Fruit fly (Drosophila melanogaster) whole organism, prepupa: ENCODE results near the gene acj6.

Source experiments
- Blimp-1 ChIP-seq: fragments of 200-800 bp; sonication (Bioruptor generic); optimal IDR thresholded peaks from 3 replicates; lab custom pipeline; 2017; ENCODE audit warnings: missing biosample characterization, missing genetic modification characterization, mild to moderate bottlenecking, moderate library complexity, missing genetic modification reagents
- CG10631 ChIP-seq: fragments of 200-800 bp; sonication (Bioruptor generic); optimal IDR thresholded peaks from 2 replicates; lab custom pipeline; 2016; ENCODE audit warnings: missing biosample characterization, missing genetic modification characterization
- CG10669 ChIP-seq: fragments of 200-800 bp; sonication (Bioruptor generic); optimal IDR thresholded peaks from 3 replicates; lab custom pipeline; 2018; ENCODE audit warnings: missing biosample characterization, mild to moderate bottlenecking, missing genetic modification characterization, moderate library complexity
- CG11294 ChIP-seq: fragments of 200-800 bp; sonication (Bioruptor generic); IDR thresholded peaks from 2 replicates; pipeline ENCODE4 v1.3.6; 2022; ENCODE audit warnings: missing biosample characterization, missing genetic modification characterization
- CG11762 ChIP-seq: fragments of 200-800 bp; sonication (Bioruptor generic); optimal IDR thresholded peaks from 3 replicates; lab custom pipeline; 2016; ENCODE audit warnings: missing biosample characterization, missing genetic modification characterization; ENCODE audit not compliant: insufficient read depth
- CG1621 ChIP-seq: fragments of 200-800 bp; sonication (Bioruptor generic); optimal IDR thresholded peaks from 3 replicates; lab custom pipeline; 2018; ENCODE audit warnings: missing biosample characterization, mild to moderate bottlenecking, missing genetic modification characterization
- CG16779 ChIP-seq: fragments of 200-800 bp; sonication (Bioruptor generic); optimal IDR thresholded peaks from 3 replicates; lab custom pipeline; 2017; ENCODE audit warnings: missing biosample characterization, mild to moderate bottlenecking, missing genetic modification characterization
- CG32006 ChIP-seq: fragments of 200-800 bp; sonication (Bioruptor generic); optimal IDR thresholded peaks from 3 replicates; lab custom pipeline; 2017; ENCODE audit warnings: missing biosample characterization, mild to moderate bottlenecking, missing genetic modification characterization
- CG34406 ChIP-seq: fragments of 200-800 bp; sonication (Bioruptor generic); optimal IDR thresholded peaks from 3 replicates; lab custom pipeline; 2016; ENCODE audit warnings: missing biosample characterization, missing genetic modification characterization
- CG3919 ChIP-seq: fragments of 200-800 bp; sonication (Bioruptor generic); optimal IDR thresholded peaks from 3 replicates; lab custom pipeline; 2016; ENCODE audit warnings: missing biosample characterization, missing genetic modification characterization
- CG4318 ChIP-seq: fragments of 200-800 bp; sonication (Bioruptor generic); optimal IDR thresholded peaks from 3 replicates; lab custom pipeline; 2017; ENCODE audit warnings: missing biosample characterization, mild to moderate bottlenecking, missing genetic modification characterization
- CG6276 ChIP-seq: fragments of 200-800 bp; sonication (Bioruptor generic); optimal IDR thresholded peaks from 2 replicates; lab custom pipeline; 2017; ENCODE audit warnings: missing biosample characterization, mild to moderate bottlenecking, missing genetic modification characterization
- CG6792 ChIP-seq: fragments of 200-800 bp; sonication (Bioruptor generic); optimal IDR thresholded peaks from 3 replicates; lab custom pipeline; 2016; ENCODE audit warnings: missing biosample characterization, missing genetic modification characterization
- CG7368 ChIP-seq: fragments of 200-800 bp; sonication (Bioruptor generic); optimal IDR thresholded peaks from 3 replicates; lab custom pipeline; 2016; ENCODE audit warnings: missing biosample characterization, missing genetic modification characterization
- CG8119 ChIP-seq: fragments of 200-800 bp; sonication (Bioruptor generic); IDR thresholded peaks from 3 replicates; pipeline ENCODE4 v1.3.6; 2022; ENCODE audit warnings: missing biosample characterization, missing genetic modification characterization
- CG8319 ChIP-seq: fragments of 200-800 bp; sonication (Bioruptor generic); optimal IDR thresholded peaks from 3 replicates; lab custom pipeline; 2016; ENCODE audit warnings: missing biosample characterization, missing genetic modification characterization
- Eip75B ChIP-seq: fragments of 200-800 bp; sonication (Bioruptor generic); optimal IDR thresholded peaks from 3 replicates; lab custom pipeline; 2016; ENCODE audit warnings: missing biosample characterization, missing genetic modification characterization
- Eip93F ChIP-seq: fragments of 200-800 bp; sonication (Bioruptor generic); optimal IDR thresholded peaks from 2 replicates; lab custom pipeline; 2016; ENCODE audit warnings: missing biosample characterization, mild to moderate bottlenecking, missing genetic modification characterization
- Ets21C ChIP-seq: fragments of 200-800 bp; sonication (Bioruptor generic); optimal IDR thresholded peaks from 3 replicates; lab custom pipeline; 2016; ENCODE audit warnings: missing biosample characterization, missing genetic modification characterization
- Ets96B ChIP-seq: fragments of 200-800 bp; optimal IDR thresholded peaks from 2 replicates; lab custom pipeline; 2019; ENCODE audit warnings: missing biosample characterization, mild to moderate bottlenecking, missing genetic modification characterization, moderate library complexity
- Gug ChIP-seq: fragments of 200-800 bp; sonication (Bioruptor generic); IDR thresholded peaks from 2 replicates; pipeline ENCODE4 v1.3.6; 2022; ENCODE audit warnings: missing biosample characterization, missing genetic modification characterization
- Hr38 ChIP-seq: sonication (Bioruptor generic); optimal IDR thresholded peaks from 2 replicates; lab custom pipeline; 2016; ENCODE audit warnings: missing biosample characterization, missing genetic modification characterization
- Hr4 ChIP-seq: fragments of 200-800 bp; sonication (Bioruptor generic); optimal IDR thresholded peaks from 3 replicates; lab custom pipeline; 2016; ENCODE audit warnings: missing biosample characterization, missing genetic modification characterization
- Lpt ChIP-seq: fragments of 200-800 bp; sonication (Bioruptor generic); optimal IDR thresholded peaks from 3 replicates; lab custom pipeline; 2016; ENCODE audit warnings: missing biosample characterization, missing genetic modification characterization
- Met ChIP-seq: fragments of 200-800 bp; sonication (Bioruptor generic); optimal IDR thresholded peaks from 3 replicates; lab custom pipeline; 2016; ENCODE audit warnings: missing biosample characterization, missing genetic modification characterization
- OdsH ChIP-seq: fragments of 200-800 bp; sonication (Bioruptor generic); optimal IDR thresholded peaks from 3 replicates; lab custom pipeline; 2016; ENCODE audit warnings: missing biosample characterization, missing genetic modification characterization
- Smox ChIP-seq: fragments of 200-800 bp; sonication (Bioruptor generic); optimal IDR thresholded peaks from 3 replicates; lab custom pipeline; 2016; ENCODE audit warnings: missing biosample characterization, missing genetic modification characterization
- Sox102F ChIP-seq: fragments of 200-800 bp; sonication (Bioruptor generic); optimal IDR thresholded peaks from 2 replicates; lab custom pipeline; 2016; ENCODE audit warnings: missing biosample characterization, mild to moderate bottlenecking, missing genetic modification characterization
- Sox14 ChIP-seq: fragments of 200-800 bp; sonication (Bioruptor generic); optimal IDR thresholded peaks from 3 replicates; lab custom pipeline; 2016; ENCODE audit warnings: missing biosample characterization, missing genetic modification characterization
- cyc ChIP-seq: fragments of 200-800 bp; sonication (Bioruptor generic); optimal IDR thresholded peaks from 3 replicates; lab custom pipeline; 2016; ENCODE audit warnings: missing biosample characterization, missing genetic modification characterization
- dac ChIP-seq: fragments of 200-800 bp; sonication (Bioruptor generic); optimal IDR thresholded peaks from 2 replicates; lab custom pipeline; 2017; ENCODE audit warnings: missing biosample characterization, mild to moderate bottlenecking, missing genetic modification characterization
- dsx ChIP-seq: fragments of 200-800 bp; optimal IDR thresholded peaks from 3 replicates; lab custom pipeline; 2019; ENCODE audit warnings: missing biosample characterization, mild to moderate bottlenecking, missing genetic modification characterization, moderate library complexity; ENCODE audit not compliant: poor library complexity, severe bottlenecking
- esn ChIP-seq: fragments of 200-800 bp; sonication (Bioruptor generic); optimal IDR thresholded peaks from 2 replicates; lab custom pipeline; 2016; ENCODE audit warnings: missing biosample characterization, mild to moderate bottlenecking, missing genetic modification characterization, moderate library complexity
- lz ChIP-seq: fragments of 200-800 bp; sonication (Bioruptor generic); optimal IDR thresholded peaks from 3 replicates; lab custom pipeline; 2016; ENCODE audit warnings: missing biosample characterization, missing genetic modification characterization
- pdm3 ChIP-seq: fragments of 200-800 bp; sonication (Bioruptor generic); optimal IDR thresholded peaks from 3 replicates; lab custom pipeline; 2016; ENCODE audit warnings: missing biosample characterization, missing genetic modification characterization
- spab ChIP-seq: fragments of 200-800 bp; sonication (Bioruptor generic); optimal IDR thresholded peaks from 2 replicates; lab custom pipeline; 2017; ENCODE audit warnings: missing biosample characterization, mild to moderate bottlenecking, missing genetic modification characterization, missing genetic modification reagents
- ss ChIP-seq, 2 experiments: fragments of 200-800 bp; sonication (Bioruptor generic); optimal IDR thresholded peaks; 2 replicates in 1 of 2; 3 replicates in 1 of 2; lab custom pipeline; 2017 to 2018; ENCODE audit warnings: mild to moderate bottlenecking in 2 of 2, missing biosample characterization in 2 of 2, missing genetic modification characterization in 2 of 2, moderate library complexity in 1 of 2
- svp ChIP-seq: fragments of 200-800 bp; sonication (Bioruptor generic); peaks from one replicate; lab custom pipeline; 2016; ENCODE audit warnings: missing biosample characterization, missing genetic modification characterization
- vri ChIP-seq: fragments of 200-800 bp; sonication (Bioruptor generic); optimal IDR thresholded peaks from 3 replicates; lab custom pipeline; 2016; ENCODE audit warnings: missing biosample characterization, mild to moderate bottlenecking, missing genetic modification characterization

Gene acj6

DNA sequence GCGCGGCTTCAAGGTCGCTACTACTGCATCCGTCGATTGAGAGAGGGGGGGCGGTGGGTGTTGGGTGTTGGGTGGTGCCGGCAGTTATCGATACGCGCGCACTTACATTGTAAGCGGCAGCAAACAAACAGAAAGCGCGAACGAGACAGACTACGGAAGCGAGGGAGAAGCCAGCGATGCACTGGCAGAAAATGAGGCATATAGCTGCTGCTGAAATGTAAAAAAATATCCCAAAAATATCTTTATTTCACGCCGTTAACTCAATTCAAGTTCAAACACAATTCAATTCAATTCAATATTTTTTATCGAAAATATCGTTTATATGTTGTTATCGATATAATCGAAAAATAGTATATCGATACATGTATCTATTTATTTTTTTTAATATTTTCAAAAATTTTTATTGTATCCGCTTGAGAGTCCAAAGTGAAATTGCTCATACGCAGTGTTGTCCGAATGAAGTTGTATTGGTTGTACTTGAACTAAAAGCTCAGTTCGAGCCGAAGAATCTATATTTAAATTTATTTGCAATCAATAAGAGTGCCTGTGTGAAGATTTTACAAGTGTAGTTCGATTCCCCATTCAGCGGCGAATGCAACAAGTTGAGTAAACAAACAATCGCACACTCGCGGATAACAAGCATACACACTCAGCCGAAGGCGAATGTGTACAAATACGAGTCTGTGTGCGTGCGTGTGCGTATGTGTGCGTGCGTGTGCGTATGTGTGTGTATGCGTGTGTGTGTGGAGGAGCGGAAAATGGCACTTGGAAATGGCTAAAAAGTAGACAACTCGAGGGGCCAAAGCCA lies 66.6 kb downstream of the acj6 start (continued):
- TF ChIP-seq Ets21C (GFP tag; lab: Kevin White, UChicago), result peak; percentile 52
- TF ChIP-seq Gug (GFP tag; lab: Robert Waterston, UW), result peak; percentile 52
- peak; percentile 41 for TF ChIP-seq Blimp-1 (GFP tag; lab: Kevin White, UChicago)
- TF ChIP-seq esn (GFP tag; lab: Kevin White, UChicago), result peak; percentile 71
- peak; percentile 56 for TF ChIP-seq CG10669 (GFP tag; lab: Kevin White, UChicago)
- TF ChIP-seq Hr4, result peak; percentile 54
- TF ChIP-seq CG8119, result peak; percentile 49; the same call in 1 of the 3 replicates
- peak; percentile 35 for TF ChIP-seq Eip75B (GFP tag; lab: Kevin White, UChicago)
- peak; percentile 13 for TF ChIP-seq CG8319
- TF ChIP-seq Lpt, result peak; percentile 25
- TF ChIP-seq CG34406, result peak; percentile 65
- peak; percentile 15 for TF ChIP-seq CG16779
- TF ChIP-seq CG6276 (GFP tag; lab: Kevin White, UChicago), result peak; percentile 71
- TF ChIP-seq Smox (GFP tag; lab: Kevin White, UChicago), result peak; percentile 67
- TF ChIP-seq cyc (GFP tag; lab: Kevin White, UChicago), result peak; percentile 59
- peak; percentile 62 for TF ChIP-seq pdm3
- peak; percentile 85 for TF ChIP-seq CG32006 (GFP tag; lab: Kevin White, UChicago)
- TF ChIP-seq svp (GFP tag; lab: Kevin White, UChicago), result peak; percentile 76
- peak; percentile 11 for TF ChIP-seq CG7368 (GFP tag; lab: Kevin White, UChicago)
- no peak for TF ChIP-seq Eip93F (GFP tag; lab: Kevin White, UChicago)
- TF ChIP-seq ss (GFP tag; optimal IDR thresholded peaks at IDR 0.05; lab: Kevin White, UChicago), result peak in 1 of 2 experiments; percentile 57
- no peak for TF ChIP-seq Hr38
- TF ChIP-seq CG3919, result peak; percentile 52
- TF ChIP-seq Sox14 (GFP tag; lab: Kevin White, UChicago), result peak; percentile 37
- TF ChIP-seq Ets96B, result peak; percentile 47
- peak; percentile 58 for TF ChIP-seq lz (GFP tag; lab: Kevin White, UChicago)
- TF ChIP-seq dsx, result peak; percentile 99
- peak; percentile 53 for TF ChIP-seq Met (GFP tag; lab: Kevin White, UChicago)
- peak; percentile 24 for TF ChIP-seq Sox102F (GFP tag; lab: Kevin White, UChicago)
- TF ChIP-seq CG11294 (GFP tag; lab: Robert Waterston, UW), result peak; percentile 45; the same call in 1 of the 2 replicates
- peak; percentile 64 for TF ChIP-seq CG4318 (GFP tag; lab: Kevin White, UChicago)
- peak; percentile 46 for TF ChIP-seq dac (GFP tag; lab: Kevin White, UChicago)
- TF ChIP-seq vri (GFP tag; lab: Kevin White, UChicago), result no peak
- peak; percentile 58 for TF ChIP-seq CG6792 (GFP tag; lab: Kevin White, UChicago)
- peak; percentile 74 for TF ChIP-seq OdsH
- TF ChIP-seq, all 60 proteins: peak for 51

DNA sequence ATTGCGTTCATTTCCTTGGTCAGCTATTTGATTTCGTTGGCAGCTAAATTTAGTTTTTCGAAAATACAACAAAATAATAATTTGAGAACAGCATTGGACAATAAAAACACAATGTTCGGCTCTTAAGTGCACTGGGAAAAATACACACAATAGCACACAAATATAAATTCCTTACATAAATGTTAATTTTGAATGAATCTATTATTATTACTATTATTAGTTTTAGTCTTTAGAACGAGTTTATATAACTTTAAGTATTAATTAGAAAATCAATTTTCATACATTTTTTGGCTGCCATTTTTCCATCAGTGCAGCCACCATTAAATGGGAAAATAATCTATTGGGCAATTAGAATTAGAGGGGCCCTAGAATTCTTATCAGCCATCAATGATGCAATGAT lies 68.9 kb downstream of the acj6 start:
- no peak for TF ChIP-seq Met (GFP tag; lab: Kevin White, UChicago)
- TF ChIP-seq Ets96B, result no peak
- no peak for TF ChIP-seq CG10631 (GFP tag; lab: Kevin White, UChicago)
- no peak for TF ChIP-seq CG16779
- no peak for TF ChIP-seq CG4318 (GFP tag; lab: Kevin White, UChicago)
- TF ChIP-seq CG1621 (tag; lab: Kevin White, UChicago), result no peak
- no peak for TF ChIP-seq Ets21C (GFP tag; lab: Kevin White, UChicago)
- no peak for TF ChIP-seq spab (GFP tag; lab: Kevin White, UChicago)
- no peak for TF ChIP-seq CG11762 (GFP tag; lab: Kevin White, UChicago)
